Worm (Caenorhabditis elegans) whole organism, young adult: Measurements from ENCODE around the gene srr-10.
A peak's percentile ranks its signal among the peaks of the same experiment; 100 is the strongest.

ENCODE experiments used
- B0019.2 ChIP-seq: fragments of 200-800 bp; sonication (Bioruptor generic); conservative IDR thresholded peaks from 2 replicates; pipeline ENCODE4 v1.3.6; 2022; ENCODE audit warnings: missing genetic modification reagents, missing genetic modification characterization, missing compliant biosample characterization
- C17E4.6 ChIP-seq: fragments of 200-800 bp; sonication (Bioruptor generic); IDR thresholded peaks from 2 replicates; pipeline ENCODE4 v1.3.6; 2022; ENCODE audit warnings: missing genetic modification reagents, missing genetic modification characterization, missing compliant biosample characterization
- F10E7.11 ChIP-seq: sonication (generic microtip); optimal IDR thresholded peaks from 2 replicates; lab custom pipeline; 2017; ENCODE audit warnings: mild to moderate bottlenecking, missing genetic modification characterization, moderate library complexity, missing compliant biosample characterization
- F33H1.4 ChIP-seq: fragments of 200-800 bp; sonication (Bioruptor generic); IDR thresholded peaks from 2 replicates; pipeline ENCODE4 v1.3.6; 2022; ENCODE audit warnings: missing genetic modification reagents, missing genetic modification characterization, missing compliant biosample characterization
- F37B4.10 ChIP-seq: fragments of 200-800 bp; sonication (Bioruptor generic); IDR thresholded peaks from 2 replicates; pipeline ENCODE4 v1.3.6; 2022; ENCODE audit warnings: missing genetic modification characterization, missing compliant biosample characterization
- F49E8.2 ChIP-seq: sonication (generic microtip); optimal IDR thresholded peaks from 3 replicates; lab custom pipeline; 2017; ENCODE audit warnings: missing genetic modification characterization, mild to moderate bottlenecking, missing compliant biosample characterization, antibody characterized with exemption, moderate library complexity; ENCODE audit not compliant: insufficient read depth
- F52B5.7 ChIP-seq: sonication (generic microtip); optimal IDR thresholded peaks from 2 replicates; lab custom pipeline; 2016; ENCODE audit warnings: mild to moderate bottlenecking, missing genetic modification characterization, missing compliant biosample characterization
- F55B11.4 ChIP-seq: sonication (generic microtip); optimal IDR thresholded peaks from 2 replicates; lab custom pipeline; 2016; ENCODE audit warnings: missing compliant biosample characterization, missing genetic modification characterization, borderline replicate concordance; ENCODE audit not compliant: insufficient read depth
- F57A8.1 ChIP-seq: fragments of 200-800 bp; sonication (Bioruptor generic); optimal IDR thresholded peaks from 2 replicates; lab custom pipeline; 2018; ENCODE audit warnings: mild to moderate bottlenecking, missing genetic modification characterization, moderate library complexity, missing compliant biosample characterization
- Y56A3A.18 ChIP-seq: fragments of 200-800 bp; sonication (Bioruptor generic); IDR thresholded peaks from 2 replicates; pipeline ENCODE4 v1.3.6; 2022; ENCODE audit warnings: missing genetic modification reagents, missing genetic modification characterization, missing compliant biosample characterization
- Y79H2A.3 ChIP-seq: fragments of 200-800 bp; sonication (Bioruptor generic); conservative IDR thresholded peaks from 2 replicates; pipeline ENCODE4 v1.3.6; 2022; ENCODE audit warnings: missing genetic modification reagents, missing genetic modification characterization, missing compliant biosample characterization
- akir-1 ChIP-seq: fragments of 200-800 bp; sonication (Bioruptor generic); optimal IDR thresholded peaks from 2 replicates; lab custom pipeline; 2018; ENCODE audit warnings: mild to moderate bottlenecking, missing genetic modification characterization, moderate library complexity, missing compliant biosample characterization
- atf-7 ChIP-seq: sonication (generic microtip); optimal IDR thresholded peaks from 2 replicates; lab custom pipeline; 2017; ENCODE audit warnings: mild to moderate bottlenecking, missing genetic modification characterization, missing compliant biosample characterization
- athp-1 ChIP-seq: sonication (generic microtip); optimal IDR thresholded peaks from 2 replicates; lab custom pipeline; 2017; ENCODE audit warnings: mild to moderate bottlenecking, missing genetic modification characterization, missing compliant biosample characterization
- attf-5 ChIP-seq: fragments of 200-800 bp; sonication (Bioruptor generic); optimal IDR thresholded peaks from 2 replicates; lab custom pipeline; 2018; ENCODE audit warnings: mild to moderate bottlenecking, missing genetic modification characterization, missing compliant biosample characterization
- attf-6 ChIP-seq: fragments of 200-800 bp; sonication (Bioruptor generic); IDR thresholded peaks from 2 replicates; pipeline ENCODE4 v1.3.6; 2022; ENCODE audit warnings: missing genetic modification reagents, missing genetic modification characterization, missing compliant biosample characterization
- bed-2 ChIP-seq: fragments of 200-800 bp; sonication (Bioruptor generic); IDR thresholded peaks from 2 replicates; pipeline ENCODE4 v1.3.6; 2022; ENCODE audit warnings: missing genetic modification reagents, missing genetic modification characterization, missing compliant biosample characterization
- cebp-2 ChIP-seq: fragments of 200-800 bp; sonication (Bioruptor generic); IDR thresholded peaks from 2 replicates; pipeline ENCODE4 v1.3.6; 2022; ENCODE audit warnings: missing genetic modification characterization, missing compliant biosample characterization
- ceh-27 ChIP-seq: fragments of 200-800 bp; sonication (Bioruptor generic); optimal IDR thresholded peaks from 2 replicates; lab custom pipeline; 2018; ENCODE audit warnings: mild to moderate bottlenecking, missing genetic modification characterization, moderate library complexity, missing compliant biosample characterization
- ceh-91 ChIP-seq: fragments of 200-800 bp; sonication (Bioruptor generic); IDR thresholded peaks from 2 replicates; pipeline ENCODE4 v1.3.6; 2022; ENCODE audit warnings: missing genetic modification reagents, missing genetic modification characterization, missing compliant biosample characterization
- chd-7 ChIP-seq: sonication (generic microtip); optimal IDR thresholded peaks from 2 replicates; lab custom pipeline; 2016; ENCODE audit warnings: mild to moderate bottlenecking, missing genetic modification characterization, moderate library complexity, missing compliant biosample characterization
- ekl-4 ChIP-seq: fragments of 200-800 bp; sonication (Bioruptor generic); IDR thresholded peaks from 2 replicates; pipeline ENCODE4 v1.3.6; 2022; ENCODE audit warnings: missing genetic modification reagents, missing genetic modification characterization, missing compliant biosample characterization
- him-1 ChIP-seq: sonication (generic microtip); optimal IDR thresholded peaks from 2 replicates; lab custom pipeline; 2016; ENCODE audit warnings: missing genotype, missing genetic modification reagents, missing genetic modification characterization, missing compliant biosample characterization
- hlh-12 ChIP-seq: sonication (generic microtip); optimal IDR thresholded peaks from 2 replicates; lab custom pipeline; 2016; ENCODE audit warnings: missing genetic modification characterization, missing compliant biosample characterization
- hlh-26 ChIP-seq: fragments of 200-800 bp; sonication (Bioruptor generic); conservative IDR thresholded peaks from 2 replicates; pipeline ENCODE4 v1.3.6; 2022; ENCODE audit warnings: missing genetic modification reagents, missing genetic modification characterization, missing compliant biosample characterization
- lin-26 ChIP-seq: fragments of 200-800 bp; sonication (Bioruptor generic); IDR thresholded peaks from 2 replicates; pipeline ENCODE4 v1.3.6; 2022; ENCODE audit warnings: missing genetic modification reagents, missing genetic modification characterization, missing compliant biosample characterization
- lin-40 ChIP-seq: sonication (generic microtip); optimal IDR thresholded peaks from 2 replicates; lab custom pipeline; 2016; ENCODE audit warnings: missing genetic modification characterization, mild to moderate bottlenecking, missing compliant biosample characterization, missing genotype, missing genetic modification reagents
- madf-10 ChIP-seq: sonication (generic microtip); optimal IDR thresholded peaks from 2 replicates; lab custom pipeline; 2016; ENCODE audit warnings: mild to moderate bottlenecking, missing genetic modification characterization, missing compliant biosample characterization
- madf-3 ChIP-seq: fragments of 200-800 bp; sonication (Bioruptor generic); IDR thresholded peaks from 2 replicates; pipeline ENCODE4 v1.3.6; 2022; ENCODE audit warnings: missing genetic modification reagents, missing genetic modification characterization, missing compliant biosample characterization
- madf-6 ChIP-seq: fragments of 200-800 bp; sonication (Bioruptor generic); IDR thresholded peaks from 2 replicates; pipeline ENCODE4 v1.3.6; 2022; ENCODE audit warnings: missing genetic modification reagents, missing genetic modification characterization, missing compliant biosample characterization
- nfya-2 ChIP-seq: fragments of 200-800 bp; sonication (Bioruptor generic); IDR thresholded peaks from 2 replicates; pipeline ENCODE4 v1.3.6; 2022; ENCODE audit warnings: missing genetic modification reagents, missing genetic modification characterization, missing compliant biosample characterization
- nfyb-1 ChIP-seq: fragments of 200-800 bp; sonication (Bioruptor generic); IDR thresholded peaks from 2 replicates; pipeline ENCODE4 v1.3.6; 2022; ENCODE audit warnings: missing genetic modification reagents, missing genetic modification characterization, missing compliant biosample characterization
- nhr-179 ChIP-seq: sonication (generic microtip); optimal IDR thresholded peaks from 2 replicates; lab custom pipeline; 2016; ENCODE audit warnings: mild to moderate bottlenecking, missing genetic modification characterization, missing compliant biosample characterization
- nhr-80 ChIP-seq: sonication (generic microtip); optimal IDR thresholded peaks from 2 replicates; lab custom pipeline; 2016; ENCODE audit warnings: missing genetic modification characterization, missing compliant biosample characterization
- sea-2 ChIP-seq: fragments of 200-800 bp; sonication (Bioruptor generic); IDR thresholded peaks from 2 replicates; pipeline ENCODE4 v1.3.6; 2022; ENCODE audit warnings: missing genetic modification characterization, missing compliant biosample characterization
- snpc-1.1 ChIP-seq: sonication (generic microtip); optimal IDR thresholded peaks from 2 replicates; lab custom pipeline; 2017; ENCODE audit warnings: missing genetic modification characterization, mild to moderate bottlenecking, missing compliant biosample characterization, antibody characterized with exemption, moderate library complexity, missing genotype, missing genetic modification reagents; ENCODE audit not compliant: insufficient read depth
- snpc-1.3 ChIP-seq: sonication (generic microtip); optimal IDR thresholded peaks from 2 replicates; lab custom pipeline; 2017; ENCODE audit warnings: missing genetic modification characterization, mild to moderate bottlenecking, missing compliant biosample characterization, antibody characterized with exemption, moderate library complexity, missing genotype, missing genetic modification reagents; ENCODE audit not compliant: insufficient read depth
- snpc-4 ChIP-seq, 5 experiments: fragments of 150-350 bp in 1 of 5; sonication (generic microtip) in 4 of 5; optimal IDR thresholded peaks; 2 replicates each; lab custom pipeline; 2014 to 2018; ENCODE audit warnings: missing genetic modification characterization in 5 of 5, missing biosample characterization in 3 of 5, antibody characterized with exemption in 2 of 5, mild to moderate bottlenecking in 2 of 5, missing compliant biosample characterization in 2 of 5, missing genotype in 2 of 5, moderate library complexity in 2 of 5, missing genetic modification reagents in 1 of 5
- somi-1 ChIP-seq: fragments of 200-800 bp; sonication (Bioruptor generic); optimal IDR thresholded peaks from 2 replicates; lab custom pipeline; 2018; ENCODE audit warnings: mild to moderate bottlenecking, missing genetic modification characterization, missing compliant biosample characterization
- unc-130 ChIP-seq: sonication (generic microtip); optimal IDR thresholded peaks from 2 replicates; lab custom pipeline; 2016; ENCODE audit warnings: missing genetic modification reagents, missing genetic modification characterization, missing compliant biosample characterization
- unc-62 ChIP-seq: fragments of 150-350 bp; optimal IDR thresholded peaks from 2 replicates; lab custom pipeline; 2014; ENCODE audit warnings: missing biosample characterization, missing genetic modification reagents, missing genetic modification characterization
- zim-3 ChIP-seq: sonication (generic microtip); optimal IDR thresholded peaks from 2 replicates; lab custom pipeline; 2017; ENCODE audit warnings: mild to moderate bottlenecking, missing genetic modification characterization, moderate library complexity, missing compliant biosample characterization
- ztf-18 ChIP-seq: sonication (generic microtip); optimal IDR thresholded peaks from 2 replicates; lab custom pipeline; 2016; ENCODE audit warnings: missing genotype, mild to moderate bottlenecking, missing genetic modification characterization, missing compliant biosample characterization
- ztf-26 ChIP-seq: sonication (generic microtip); optimal IDR thresholded peaks from 2 replicates; lab custom pipeline; 2017; ENCODE audit warnings: missing genetic modification characterization, missing compliant biosample characterization

The srr-10 gene

DNA sequence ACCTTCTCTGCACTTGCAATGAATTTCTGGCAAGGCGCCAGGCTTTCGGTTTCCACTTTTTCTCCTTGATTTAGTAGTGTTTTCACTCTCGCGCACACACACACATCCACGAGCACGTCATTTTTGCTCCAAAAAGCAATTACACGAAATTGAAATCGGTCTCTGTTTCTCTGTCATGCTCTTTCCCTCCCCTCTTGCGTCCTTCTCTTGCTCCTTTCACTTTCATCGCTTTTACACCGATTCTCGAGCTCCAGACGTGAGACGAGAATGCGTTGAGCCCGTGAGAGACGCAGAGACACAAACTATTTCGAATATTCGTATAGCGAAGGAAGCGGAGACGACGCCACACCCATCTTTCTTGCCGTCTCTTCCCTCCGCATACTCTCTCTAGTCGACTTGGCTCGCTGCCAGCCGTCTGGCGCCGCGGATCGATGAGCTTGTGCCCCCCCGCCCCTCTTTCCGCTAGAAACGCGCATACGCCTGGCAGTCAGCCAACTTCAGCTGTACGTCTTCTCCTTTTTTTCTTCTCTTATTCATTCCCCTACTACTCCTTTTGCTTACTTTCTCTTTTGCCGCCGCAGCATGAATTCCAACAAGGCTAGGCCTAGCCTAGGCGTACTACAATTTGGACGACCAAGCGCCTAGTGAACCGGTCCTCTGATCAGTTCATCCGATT is 7.3 kb upstream of the srr-10 start (continued):
- no peak for TF ChIP-seq snpc-4 (GFP tag; optimal IDR thresholded peaks at IDR 0.05; lab: Kevin White, UChicago)
- TF ChIP-seq snpc-4 (tag; optimal IDR thresholded peaks at IDR 0.05; lab: Kevin White, UChicago), result peak in 2 of 4 experiments; percentile 22 to 54
- no peak for TF ChIP-seq him-1 (tag; lab: Kevin White, UChicago)
- peak; percentile 39 for TF ChIP-seq chd-7 (tag; lab: Kevin White, UChicago)
- TF ChIP-seq, all 124 proteins: peak for 24

DNA sequence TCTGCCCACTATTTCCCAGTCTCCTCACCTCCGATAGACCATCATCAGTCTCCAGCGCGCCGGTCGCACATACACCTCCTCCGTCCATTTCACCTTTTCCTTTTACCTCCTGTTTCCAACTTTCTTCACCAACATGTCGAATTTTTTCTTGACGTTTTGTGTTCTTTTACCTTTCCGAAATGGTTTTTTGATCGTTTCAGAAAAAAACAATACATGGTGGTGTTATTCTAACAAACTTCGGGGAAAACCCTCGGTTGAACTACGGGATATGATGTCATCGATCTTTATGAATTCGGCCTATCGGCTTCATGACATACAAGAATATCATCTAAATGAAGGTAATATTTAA is 6.8 kb upstream of the srr-10 start, which contains the start of gene Y97E10C.1:
TSS of gene Y97E10C.1 (plus strand) at position 201 of the 349 bp plus-strand sequence.
- no peak for TF ChIP-seq unc-130
- TF ChIP-seq bed-2, result no peak
- no peak for TF ChIP-seq hlh-12 (tag; lab: Kevin White, UChicago)
- TF ChIP-seq ceh-91 (GFP tag; lab: Robert Waterston, UW), result no peak
- no peak for TF ChIP-seq C17E4.6
- TF ChIP-seq Y79H2A.3 (GFP tag; lab: Robert Waterston, UW), result no peak

DNA sequence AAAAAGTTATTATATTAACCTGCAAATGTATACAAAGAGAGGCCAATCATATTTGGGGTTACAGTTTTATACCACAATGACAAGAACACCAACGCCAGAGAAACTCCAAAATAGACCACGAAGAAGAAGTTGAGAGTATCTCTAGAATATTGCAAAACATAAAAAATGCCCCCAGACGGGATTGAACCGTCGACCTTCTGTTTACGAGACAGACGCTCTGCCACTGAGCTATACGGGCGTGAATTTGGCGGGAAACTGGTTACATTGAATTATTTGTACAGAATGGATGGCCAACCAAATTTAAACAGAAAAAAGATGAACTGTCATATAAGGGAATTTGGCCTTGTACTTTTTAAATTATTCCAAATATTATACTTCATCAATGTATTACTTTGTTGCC is 4.9 kb upstream of the srr-10 start:
- TF ChIP-seq atf-7 (tag; lab: Kevin White, UChicago) (no peak), unc-62 (GFP tag; lab: Kevin White, UChicago) (no peak), cebp-2 (GFP tag; lab: Robert Waterston, UW) (no peak), nfyb-1 (GFP tag; lab: Robert Waterston, UW) (peak; percentile 53; the same call in 1 of the 2 replicates), F33H1.4 (GFP tag; lab: Robert Waterston, UW) (peak; percentile 8; the same call in 1 of the 2 replicates), F37B4.10 (GFP tag; lab: Robert Waterston, UW) (no peak), lin-26 (GFP tag; lab: Robert Waterston, UW) (peak; percentile 52; the same call in 1 of the 2 replicates), F10E7.11 (tag; lab: Kevin White, UChicago) (no peak), madf-3 (GFP tag; lab: Robert Waterston, UW) (no peak), akir-1 (GFP tag; lab: Kevin White, UChicago) (no peak), somi-1 (GFP tag; lab: Kevin White, UChicago) (peak; percentile 23), Y56A3A.18 (GFP tag; lab: Robert Waterston, UW) (no peak), ekl-4 (GFP tag; lab: Robert Waterston, UW) (no peak), madf-10 (tag; lab: Kevin White, UChicago) (peak; percentile 0), lin-40 (tag; lab: Kevin White, UChicago) (no peak), ztf-26 (no peak), ceh-27 (GFP tag; lab: Kevin White, UChicago) (peak; percentile 22), hlh-26 (no peak), attf-5 (GFP tag; lab: Kevin White, UChicago) (no peak), sea-2 (GFP tag; lab: Robert Waterston, UW) (no peak), snpc-1.1 (tag; lab: Kevin White, UChicago) (no peak), Y79H2A.3 (GFP tag; lab: Robert Waterston, UW) (no peak), zim-3 (no peak), B0019.2 (GFP tag; lab: Robert Waterston, UW) (no peak), nfya-2 (GFP tag; lab: Robert Waterston, UW) (no peak), F52B5.7 (no peak), athp-1 (no peak), F49E8.2 (tag; lab: Kevin White, UChicago) (no peak), nhr-80 (tag; lab: Kevin White, UChicago) (no peak), snpc-1.3 (no peak), attf-6 (no peak), madf-6 (GFP tag; lab: Robert Waterston, UW) (peak; percentile 44; the same call in 1 of the 2 replicates), nhr-179 (tag; lab: Kevin White, UChicago) (no peak), ztf-18 (tag; lab: Kevin White, UChicago) (no peak), F55B11.4 (tag; lab: Kevin White, UChicago) (no peak), F57A8.1 (GFP tag; lab: Kevin White, UChicago) (no peak)
